Fruit fly (Drosophila melanogaster) S2 (cell line): ENCODE measurements around the gene bark.

Source experiments
- CG8478 ChIP-seq: fragments of >200 bp; optimal IDR thresholded peaks from 2 replicates; lab custom pipeline; 2018
- CTCF ChIP-seq, 2 experiments: fragments of >200 bp; optimal IDR thresholded peaks; 2 replicates each; lab custom pipeline; 2018

dm6 chr2L:3780587-3780986 lies 6.4 kb upstream of the bark start:
- no peak for TF ChIP-seq CTCF (optimal IDR thresholded peaks at IDR 0.05; lab: Kevin White, UChicago)
- TF ChIP-seq CG8478: no peak
